Fruit fly (Drosophila melanogaster): Measurements from ENCODE around the gene CG4502.

Gene CG4502

dm6 chr2L:7249293-7249819, 45.3 kb upstream of the CG4502 start, which contains the start of gene Ndae1:
TSS of gene Ndae1 (minus strand) at chr2L:7249343.
- TF ChIP-seq abd-A (tag; optimal IDR thresholded peaks at IDR 0.05) (peak; percentile 75), CG34224 (GFP tag; IDR thresholded peaks at IDR 0.05; ENCODE audit: partially characterized antibody) (0 out of 3 replicates have a peak, but pooled peaks have one; percentile 26), CG12659 (GFP tag; optimal IDR thresholded peaks at IDR 0.05) (no peak), Hey (tag; optimal IDR thresholded peaks at IDR 0.05) (no peak), sim (GFP tag; IDR thresholded peaks at IDR 0.05) (no peak), Dfd (GFP tag; optimal IDR thresholded peaks at IDR 0.05) (no peak), sens-2 (GFP tag; IDR thresholded peaks at IDR 0.05) (no peak), CG6689 (GFP tag; IDR thresholded peaks at IDR 0.05) (peak; percentile 9; the same call in 1 of the 2 replicates), CG17568 (GFP tag; optimal IDR thresholded peaks at IDR 0.05) (no peak), CG14014 (GFP tag; IDR thresholded peaks at IDR 0.05) (no peak), tap (tag; optimal IDR thresholded peaks at IDR 0.05) (no peak), aop (GFP tag; IDR thresholded peaks at IDR 0.05) (no peak), Max (GFP tag; optimal IDR thresholded peaks at IDR 0.05) (no peak), CG7745 (tag; optimal IDR thresholded peaks at IDR 0.05) (no peak), CG3726 (GFP tag; IDR thresholded peaks at IDR 0.05) (no peak), grn (GFP tag; optimal IDR thresholded peaks at IDR 0.05) (no peak), CG32532 (GFP tag; IDR thresholded peaks at IDR 0.05) (peak; percentile 24; the same call in 1 of the 2 replicates), Trl (optimal IDR thresholded peaks at IDR 0.05) (peak; percentile 74 to 81), Trl (GFP tag; optimal IDR thresholded peaks at IDR 0.05) (no peak), CG13894 (tag; optimal IDR thresholded peaks at IDR 0.05) (peak; percentile 33), Ptx1 (GFP tag; IDR thresholded peaks at IDR 0.05) (no peak), CG17802 (tag; optimal IDR thresholded peaks at IDR 0.05) (no peak), repo (GFP tag; optimal IDR thresholded peaks at IDR 0.05) (no peak), CG8290 (GFP tag; optimal IDR thresholded peaks at IDR 0.05) (no peak), CG8290 (tag; optimal IDR thresholded peaks at IDR 0.05) (no peak), CG17912 (GFP tag; optimal IDR thresholded peaks at IDR 0.05) (no peak), Fer3 (tag; optimal IDR thresholded peaks at IDR 0.05) (no peak), Ets65A (GFP tag) (peak; percentile 20), MESR4 (GFP tag; optimal IDR thresholded peaks at IDR 0.05) (no peak), schlank (tag; optimal IDR thresholded peaks at IDR 0.05) (no peak), dmrt11E (tag; optimal IDR thresholded peaks at IDR 0.05) (no peak), CG10543 (GFP tag; optimal IDR thresholded peaks at IDR 0.05) (no peak), Pdp1 (GFP tag; optimal IDR thresholded peaks at IDR 0.05) (no peak), CG16779 (GFP tag; IDR thresholded peaks at IDR 0.05) (0 out of 2 replicates have a peak, but pooled peaks have one; percentile 34), CG31365 (tag; optimal IDR thresholded peaks at IDR 0.05) (no peak), CoRest (tag; optimal IDR thresholded peaks at IDR 0.05) (no peak), sr (GFP tag; IDR thresholded peaks at IDR 0.05) (no peak), trh (GFP tag; optimal IDR thresholded peaks at IDR 0.05) (no peak), HmgZ (tag; optimal IDR thresholded peaks at IDR 0.05) (no peak), CG32772 (GFP tag; IDR thresholded peaks at IDR 0.05) (no peak), CG14050 (GFP tag; IDR thresholded peaks at IDR 0.05) (no peak), bbx (GFP tag; IDR thresholded peaks at IDR 0.05; ENCODE audit: partially characterized antibody) (0 out of 2 replicates have a peak, but pooled peaks have one; percentile 19), Spps (tag; optimal IDR thresholded peaks at IDR 0.05) (no peak), dati (GFP tag; IDR thresholded peaks at IDR 0.05) (no peak), zfh1 (GFP tag; IDR thresholded peaks at IDR 0.05) (no peak), CG12391 (tag; optimal IDR thresholded peaks at IDR 0.05) (no peak), Sin3A (optimal IDR thresholded peaks at IDR 0.05) (no peak), psq (GFP tag; optimal IDR thresholded peaks at IDR 0.05) (no peak), CG14710 (tag; optimal IDR thresholded peaks at IDR 0.05) (no peak), yki (optimal IDR thresholded peaks at IDR 0.05) (peak; percentile 52), CG15011 (GFP tag; optimal IDR thresholded peaks at IDR 0.05) (no peak), CG11723 (GFP tag; optimal IDR thresholded peaks at IDR 0.05) (no peak)
